Fruit fly (Drosophila melanogaster): Measurements from ENCODE around the gene bam.

The bam gene

dm6 chr3R:25215123-25215522 is 29.8 kb downstream of the bam start, which contains the start of gene Saysd1 (continued):
- peak; percentile 32; the same call in 1 of the 2 replicates for TF ChIP-seq E2f2 (GFP tag; IDR thresholded peaks at IDR 0.05)
- TF ChIP-seq nmo (GFP tag; optimal IDR thresholded peaks at IDR 0.05) = peak; percentile 26
- TF ChIP-seq dm (GFP tag; optimal IDR thresholded peaks at IDR 0.05) = no peak
- TF ChIP-seq fd96Cb (tag; optimal IDR thresholded peaks at IDR 0.05) = no peak
- no peak for TF ChIP-seq CG8089 (GFP tag; optimal IDR thresholded peaks at IDR 0.05)
- no peak for TF ChIP-seq corto (GFP tag; optimal IDR thresholded peaks at IDR 0.05)
- TF ChIP-seq danr (GFP tag; IDR thresholded peaks at IDR 0.05) = no peak
- no peak for TF ChIP-seq sug (tag; optimal IDR thresholded peaks at IDR 0.05)
- TF ChIP-seq Neu2 (GFP tag; optimal IDR thresholded peaks at IDR 0.05; ENCODE audit: borderline replicate concordance) = no peak
- TF ChIP-seq CG7839 (tag; optimal IDR thresholded peaks at IDR 0.05) = peak; percentile 44
- no peak for TF ChIP-seq CG12236 (GFP tag; optimal IDR thresholded peaks at IDR 0.05)
- TF ChIP-seq CG7786 (GFP tag; optimal IDR thresholded peaks at IDR 0.05) = no peak
- no peak for TF ChIP-seq CG3995 (GFP tag; optimal IDR thresholded peaks at IDR 0.05)
- peak; percentile 32; the same call in 1 of the 3 replicates for TF ChIP-seq gce (GFP tag; IDR thresholded peaks at IDR 0.05)
- TF ChIP-seq CG8478 (optimal IDR thresholded peaks at IDR 0.05) = no peak
- TF ChIP-seq CG13123 (GFP tag; optimal IDR thresholded peaks at IDR 0.05) = no peak
- no peak for TF ChIP-seq CG12299 (tag; optimal IDR thresholded peaks at IDR 0.05)
- peak; percentile 60 for TF ChIP-seq vvl (GFP tag; IDR thresholded peaks at IDR 0.05)
- no peak for TF ChIP-seq ERR (GFP tag; optimal IDR thresholded peaks at IDR 0.05)
- no peak for TF ChIP-seq gsb-n (tag; optimal IDR thresholded peaks at IDR 0.05)
- TF ChIP-seq fu2 (GFP tag; optimal IDR thresholded peaks at IDR 0.05) = no peak
- TF ChIP-seq Hr3 (GFP tag; optimal IDR thresholded peaks at IDR 0.05) = no peak
- no peak for TF ChIP-seq wor (GFP tag; IDR thresholded peaks at IDR 0.05)
- peak; percentile 33 for TF ChIP-seq ftz-f1 (GFP tag; optimal IDR thresholded peaks at IDR 0.05)
- no peak for TF ChIP-seq dmrt11E (tag; optimal IDR thresholded peaks at IDR 0.05)
- no peak for TF ChIP-seq Ssrp (tag; optimal IDR thresholded peaks at IDR 0.05)
- TF ChIP-seq wdn (GFP tag; IDR thresholded peaks at IDR 0.05) = no peak
- no peak for TF ChIP-seq CG2712 (tag; optimal IDR thresholded peaks at IDR 0.05)
- no peak for TF ChIP-seq slp2 (GFP tag; optimal IDR thresholded peaks at IDR 0.05)
- TF ChIP-seq gem (tag; optimal IDR thresholded peaks at IDR 0.05) = no peak
- 0 out of 3 replicates have a peak, but pooled peaks have one; percentile 48 for TF ChIP-seq CG2199 (GFP tag; IDR thresholded peaks at IDR 0.05)
- no peak for TF ChIP-seq TFAM (GFP tag; optimal IDR thresholded peaks at IDR 0.05)
- TF ChIP-seq CG1603 (tag; optimal IDR thresholded peaks at IDR 0.05) = peak; percentile 37
- peak; percentile 37 for TF ChIP-seq CG12769 (tag; optimal IDR thresholded peaks at IDR 0.05)
- no peak for TF ChIP-seq CG17829 (tag; optimal IDR thresholded peaks at IDR 0.05)
- no peak for TF ChIP-seq bab2 (GFP tag; optimal IDR thresholded peaks at IDR 0.05)
- TF ChIP-seq Adf1 (GFP tag; IDR thresholded peaks at IDR 0.05) = no peak
- TF ChIP-seq tgo (GFP tag; IDR thresholded peaks at IDR 0.05) = peak; percentile 21; the same call in 2 of the 3 replicates
- TF ChIP-seq CG32767 (GFP tag; IDR thresholded peaks at IDR 0.05) = no peak
- peak; percentile 45; the same call in 1 of the 3 replicates for TF ChIP-seq dysf (GFP tag; IDR thresholded peaks at IDR 0.05)
- no peak for TF ChIP-seq CG1832 (GFP tag; optimal IDR thresholded peaks at IDR 0.05)
- no peak for TF ChIP-seq Bteb2 (GFP tag; optimal IDR thresholded peaks at IDR 0.05)
- no peak for TF ChIP-seq dmrt99B (tag; optimal IDR thresholded peaks at IDR 0.05)
- 0 out of 2 replicates have a peak, but pooled peaks have one; percentile 28 for TF ChIP-seq E2f1 (GFP tag; IDR thresholded peaks at IDR 0.05)
- TF ChIP-seq maf-S (GFP tag; optimal IDR thresholded peaks at IDR 0.05) = no peak
- no peak for TF ChIP-seq D (optimal IDR thresholded peaks at IDR 0.05)
- no peak for TF ChIP-seq D (GFP tag; optimal IDR thresholded peaks at IDR 0.05)
- TF ChIP-seq nau (GFP tag; optimal IDR thresholded peaks at IDR 0.05) = no peak
- peak; percentile 85; the same call in 2 of the 3 replicates for TF ChIP-seq Opbp (GFP tag; IDR thresholded peaks at IDR 0.05; ENCODE audit: partially characterized antibody)
- no peak for TF ChIP-seq Dad (GFP tag; optimal IDR thresholded peaks at IDR 0.05)
- no peak for TF ChIP-seq Hmr (GFP tag; optimal IDR thresholded peaks at IDR 0.05)
- TF ChIP-seq hbn (GFP tag; IDR thresholded peaks at IDR 0.05; ENCODE audit: partially characterized antibody) = peak; percentile 78
